Worm (Caenorhabditis elegans) whole organism, L4 larva: ENCODE results near the gene srlf-2.

Experiments
- F10B5.3 ChIP-seq: sonication (generic microtip); optimal IDR thresholded peaks from 2 replicates; lab custom pipeline; 2016; ENCODE audit warnings: mild to moderate bottlenecking, missing genetic modification characterization, missing compliant biosample characterization
- F37D6.2 ChIP-seq: sonication (generic microtip); optimal IDR thresholded peaks from 2 replicates; lab custom pipeline; 2016; ENCODE audit warnings: mild to moderate bottlenecking, missing genetic modification characterization, missing compliant biosample characterization
- F44E2.7 ChIP-seq: fragments of 200-800 bp; sonication (Bioruptor generic); IDR thresholded peaks from 2 replicates; pipeline ENCODE4 v2.1.2; 2022; ENCODE audit warnings: missing genetic modification characterization, missing compliant biosample characterization
- F49E8.2 ChIP-seq: sonication (generic microtip); optimal IDR thresholded peaks from 2 replicates; lab custom pipeline; 2016; ENCODE audit warnings: missing compliant biosample characterization, mild to moderate bottlenecking, missing genetic modification characterization, borderline replicate concordance
- T26A8.4 ChIP-seq: fragments of 200-800 bp; sonication (Bioruptor generic); IDR thresholded peaks from 2 replicates; pipeline ENCODE4 v1.3.6; 2022; ENCODE audit warnings: missing genetic modification characterization, missing compliant biosample characterization
- Y105C5A.15 ChIP-seq: fragments of 200-800 bp; sonication (Bioruptor generic); IDR thresholded peaks from 2 replicates; pipeline ENCODE4 v1.3.6; 2022; ENCODE audit warnings: missing genetic modification characterization, missing compliant biosample characterization
- Y5F2A.4 ChIP-seq: fragments of 200-800 bp; sonication (Bioruptor generic); optimal IDR thresholded peaks from 2 replicates; lab custom pipeline; 2018; ENCODE audit warnings: mild to moderate bottlenecking, missing genetic modification characterization, missing compliant biosample characterization
- Y75B8A.6 ChIP-seq: fragments of 200-800 bp; sonication (Bioruptor generic); IDR thresholded peaks from 2 replicates; pipeline ENCODE4 v1.3.6; 2022; ENCODE audit warnings: missing genetic modification reagents, missing genetic modification characterization, missing compliant biosample characterization
- arid-1 ChIP-seq: fragments of 200-800 bp; sonication (Bioruptor generic); conservative IDR thresholded peaks from 2 replicates; pipeline ENCODE4 v1.3.6; 2022; ENCODE audit warnings: missing genetic modification reagents, missing genetic modification characterization, missing compliant biosample characterization
- ceh-20 ChIP-seq: fragments of 200-800 bp; sonication (Bioruptor generic); IDR thresholded peaks from 2 replicates; pipeline ENCODE4 v1.3.6; 2022; ENCODE audit warnings: missing genetic modification reagents, missing genetic modification characterization, missing compliant biosample characterization
- ceh-28 ChIP-seq: fragments of 150-350 bp; optimal IDR thresholded peaks from 2 replicates; lab custom pipeline; 2014; ENCODE audit warnings: missing biosample characterization, missing genetic modification reagents, missing genetic modification characterization
- ceh-32 ChIP-seq: sonication (generic microtip); optimal IDR thresholded peaks from 2 replicates; lab custom pipeline; 2016; ENCODE audit warnings: mild to moderate bottlenecking, missing genetic modification characterization, missing compliant biosample characterization; ENCODE audit not compliant: poor library complexity
- ceh-44 ChIP-seq: fragments of 200-800 bp; sonication (Bioruptor generic); IDR thresholded peaks from 2 replicates; pipeline ENCODE4 v1.3.6; 2022; ENCODE audit warnings: missing genetic modification reagents, missing genetic modification characterization, missing compliant biosample characterization
- cey-2 ChIP-seq: sonication (generic microtip); optimal IDR thresholded peaks from 3 replicates; lab custom pipeline; 2017; ENCODE audit warnings: missing genetic modification characterization, mild to moderate bottlenecking, missing compliant biosample characterization, antibody characterized with exemption, borderline replicate concordance; ENCODE audit not compliant: insufficient read depth
- ctbp-1 ChIP-seq: fragments of 200-800 bp; sonication (Bioruptor generic); IDR thresholded peaks from 2 replicates; pipeline ENCODE4 v1.3.6; 2022; ENCODE audit warnings: missing genetic modification reagents, missing genetic modification characterization, missing compliant biosample characterization
- daf-16 ChIP-seq, 3 experiments: sonication (generic microtip); optimal IDR thresholded peaks; 2 replicates each; lab custom pipeline; 2016 to 2017; ENCODE audit warnings: missing genetic modification characterization in 3 of 3, missing genetic modification reagents in 3 of 3, mild to moderate bottlenecking in 2 of 3, missing compliant biosample characterization in 2 of 3, missing biosample characterization in 1 of 3, moderate library complexity in 1 of 3
- dmd-6 ChIP-seq: fragments of 200-800 bp; sonication (Bioruptor generic); IDR thresholded peaks from 2 replicates; pipeline ENCODE4 v1.3.6; 2022; ENCODE audit warnings: missing genetic modification reagents, missing genetic modification characterization, missing compliant biosample characterization
- dmd-9 ChIP-seq: fragments of 200-800 bp; sonication (Bioruptor generic); IDR thresholded peaks from 2 replicates; pipeline ENCODE4 v1.3.6; 2022; ENCODE audit warnings: missing genetic modification reagents, missing genetic modification characterization, missing compliant biosample characterization
- duxl-1 ChIP-seq: sonication (generic microtip); optimal IDR thresholded peaks from 2 replicates; lab custom pipeline; 2016; ENCODE audit warnings: mild to moderate bottlenecking, missing genetic modification characterization, moderate library complexity, missing compliant biosample characterization; ENCODE audit not compliant: poor library complexity
- dve-1 ChIP-seq: sonication (generic microtip); optimal IDR thresholded peaks from 2 replicates; lab custom pipeline; 2017; ENCODE audit warnings: antibody characterized with exemption, mild to moderate bottlenecking, missing genetic modification characterization, missing compliant biosample characterization; ENCODE audit not compliant: insufficient read depth
- egl-43 ChIP-seq: fragments of 200-800 bp; sonication (Bioruptor generic); IDR thresholded peaks from 2 replicates; pipeline ENCODE4 v1.3.6; 2022; ENCODE audit warnings: missing genetic modification reagents, missing genetic modification characterization, missing compliant biosample characterization
- fkh-10 ChIP-seq: fragments of 150-350 bp; optimal IDR thresholded peaks from 2 replicates; lab custom pipeline; 2014; ENCODE audit warnings: missing biosample characterization, missing genetic modification reagents, missing genetic modification characterization
- gei-8 ChIP-seq: fragments of 200-800 bp; sonication (Bioruptor generic); optimal IDR thresholded peaks from 2 replicates; lab custom pipeline; 2018; ENCODE audit warnings: mild to moderate bottlenecking, missing genetic modification characterization, missing compliant biosample characterization
- lim-7 ChIP-seq: fragments of 200-800 bp; sonication (Bioruptor generic); IDR thresholded peaks from 2 replicates; pipeline ENCODE4 v1.3.6; 2022; ENCODE audit warnings: missing genetic modification characterization, missing compliant biosample characterization
- lin-1 ChIP-seq: fragments of 200-800 bp; sonication (Bioruptor generic); IDR thresholded peaks from 2 replicates; pipeline ENCODE4 v1.3.6; 2022; ENCODE audit warnings: missing genetic modification reagents, missing genetic modification characterization, missing compliant biosample characterization
- lsy-2 ChIP-seq, 2 experiments: fragments of 150-350 bp in 1 of 2; sonication (generic microtip) in 1 of 2; optimal IDR thresholded peaks; 2 replicates each; lab custom pipeline; 2014 to 2017; ENCODE audit warnings: missing biosample characterization in 2 of 2, missing genetic modification characterization in 2 of 2
- madf-9 ChIP-seq: fragments of 200-800 bp; sonication (Bioruptor generic); conservative IDR thresholded peaks from 2 replicates; pipeline ENCODE4 v1.3.6; 2022; ENCODE audit warnings: missing genetic modification reagents, missing genetic modification characterization, missing compliant biosample characterization
- mdl-1 ChIP-seq, 2 experiments: fragments of 150-350 bp in 1 of 2; sonication (generic microtip) in 1 of 2; optimal IDR thresholded peaks; 2 replicates each; lab custom pipeline; 2014 to 2017; ENCODE audit warnings: missing biosample characterization in 2 of 2, missing genetic modification characterization in 2 of 2
- mxl-2 ChIP-seq: fragments of 200-800 bp; sonication (Bioruptor generic); conservative IDR thresholded peaks from 2 replicates; pipeline ENCODE4 v1.3.6; 2022; ENCODE audit warnings: missing genetic modification reagents, missing genetic modification characterization, missing compliant biosample characterization
- mxl-3 ChIP-seq: fragments of 200-800 bp; sonication (Bioruptor generic); optimal IDR thresholded peaks from 2 replicates; lab custom pipeline; 2018; ENCODE audit warnings: mild to moderate bottlenecking, missing genetic modification characterization, missing compliant biosample characterization
- nhr-10 ChIP-seq: fragments of 150-350 bp; optimal IDR thresholded peaks from 2 replicates; lab custom pipeline; 2014; ENCODE audit warnings: missing biosample characterization, missing genetic modification characterization
- nhr-111 ChIP-seq: fragments of 200-800 bp; sonication (Bioruptor generic); optimal IDR thresholded peaks from 2 replicates; lab custom pipeline; 2018; ENCODE audit warnings: mild to moderate bottlenecking, missing genetic modification characterization, missing compliant biosample characterization
- nhr-237 ChIP-seq: sonication (generic microtip); optimal IDR thresholded peaks from 2 replicates; lab custom pipeline; 2017; ENCODE audit warnings: missing biosample characterization, missing genetic modification characterization
- nhr-28 ChIP-seq: fragments of 150-350 bp; optimal IDR thresholded peaks from 2 replicates; lab custom pipeline; 2014; ENCODE audit warnings: missing biosample characterization, missing genetic modification characterization
- nhr-41 ChIP-seq: fragments of 200-800 bp; sonication (Bioruptor generic); IDR thresholded peaks from 2 replicates; pipeline ENCODE4 v1.3.6; 2022; ENCODE audit warnings: missing genetic modification reagents, missing genetic modification characterization, missing compliant biosample characterization
- nhr-42 ChIP-seq: fragments of 200-800 bp; sonication (Bioruptor generic); IDR thresholded peaks from 2 replicates; pipeline ENCODE4 v1.3.6; 2022; ENCODE audit warnings: missing genetic modification characterization, missing compliant biosample characterization
- nhr-6 ChIP-seq: fragments of 150-350 bp; optimal IDR thresholded peaks from 2 replicates; lab custom pipeline; 2014; ENCODE audit warnings: missing biosample characterization, missing genetic modification characterization
- nhr-77 ChIP-seq: fragments of 150-350 bp; optimal IDR thresholded peaks from 2 replicates; lab custom pipeline; 2014; ENCODE audit warnings: missing biosample characterization, missing genetic modification characterization
- php-3 ChIP-seq: fragments of 200-800 bp; sonication (Bioruptor generic); IDR thresholded peaks from 2 replicates; pipeline ENCODE4 v1.3.6; 2022; ENCODE audit warnings: missing genetic modification reagents, missing genetic modification characterization, missing compliant biosample characterization
- rbr-2 ChIP-seq: sonication (generic microtip); optimal IDR thresholded peaks from 2 replicates; lab custom pipeline; 2016; ENCODE audit warnings: missing genotype, missing genetic modification characterization, missing compliant biosample characterization
- saeg-2 ChIP-seq: fragments of 200-800 bp; sonication (Bioruptor generic); IDR thresholded peaks from 2 replicates; pipeline ENCODE4 v1.3.6; 2022; ENCODE audit warnings: missing genetic modification reagents, missing genetic modification characterization, missing compliant biosample characterization
- set-16 ChIP-seq: fragments of 200-800 bp; sonication (Bioruptor generic); IDR thresholded peaks from 2 replicates; pipeline ENCODE4 v1.3.6; 2022; ENCODE audit warnings: missing genetic modification reagents, missing genetic modification characterization, missing compliant biosample characterization
- skn-1 ChIP-seq: fragments of 150-350 bp; optimal IDR thresholded peaks from 2 replicates; lab custom pipeline; 2014; ENCODE audit warnings: missing biosample characterization, missing genetic modification characterization
- snpc-4 ChIP-seq: fragments of 150-350 bp; optimal IDR thresholded peaks from 2 replicates; lab custom pipeline; 2014; ENCODE audit warnings: missing biosample characterization, missing genetic modification characterization
- spr-3 ChIP-seq: fragments of 200-800 bp; sonication (Bioruptor generic); optimal IDR thresholded peaks from 2 replicates; lab custom pipeline; 2018; ENCODE audit warnings: mild to moderate bottlenecking, missing genetic modification characterization, missing compliant biosample characterization
- unc-130 ChIP-seq: sonication (generic microtip); optimal IDR thresholded peaks from 2 replicates; lab custom pipeline; 2016; ENCODE audit warnings: missing genetic modification reagents, missing genetic modification characterization, missing compliant biosample characterization
- zag-1 ChIP-seq: fragments of 150-350 bp; optimal IDR thresholded peaks from 2 replicates; lab custom pipeline; 2014; ENCODE audit warnings: missing biosample characterization, missing genetic modification characterization
- zfp-3 ChIP-seq: fragments of 200-800 bp; sonication (Bioruptor generic); conservative IDR thresholded peaks from 2 replicates; pipeline ENCODE4 v1.3.6; 2022; ENCODE audit warnings: missing genetic modification reagents, missing genetic modification characterization, missing compliant biosample characterization
- zip-2 ChIP-seq: fragments of 150-350 bp; optimal IDR thresholded peaks from 2 replicates; lab custom pipeline; 2014; ENCODE audit warnings: missing biosample characterization, missing genetic modification characterization
- ztf-11 ChIP-seq: fragments of 150-350 bp; optimal IDR thresholded peaks from 2 replicates; lab custom pipeline; 2014; ENCODE audit warnings: missing biosample characterization, missing genetic modification characterization
- ztf-7 ChIP-seq: fragments of 150-350 bp; optimal IDR thresholded peaks from 2 replicates; lab custom pipeline; 2014; ENCODE audit warnings: missing biosample characterization, missing genetic modification characterization

srlf-2 gene

DNA sequence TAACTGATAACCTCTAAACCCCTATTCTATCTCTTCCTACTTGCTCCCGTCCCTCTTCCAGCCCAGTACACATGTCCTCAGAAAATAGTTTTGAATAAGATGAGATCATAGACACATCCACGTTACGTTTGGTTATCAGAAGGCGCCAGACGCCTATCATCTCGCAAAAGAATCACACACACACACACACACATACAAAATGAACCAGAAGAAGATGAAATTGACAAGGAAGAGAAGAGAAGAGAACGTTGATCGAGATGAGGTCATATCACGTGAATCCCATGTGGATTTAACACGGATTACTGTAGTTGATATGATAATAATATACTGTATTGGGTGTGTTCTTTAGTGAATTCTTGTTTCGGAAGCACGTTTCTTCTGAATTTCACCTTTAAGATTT, 36.0 kb downstream of the srlf-2 start:
- no peak for TF ChIP-seq Y105C5A.15 (GFP tag; lab: Robert Waterston, UW)
- no peak for TF ChIP-seq F10B5.3 (tag; lab: Kevin White, UChicago)
- peak; percentile 55 for TF ChIP-seq dve-1 (tag; lab: Kevin White, UChicago)
- no peak for TF ChIP-seq dmd-9 (GFP tag; lab: Robert Waterston, UW)
- TF ChIP-seq nhr-6 (tag; lab: Kevin White, UChicago): no peak
- TF ChIP-seq cey-2: no peak
- no peak for TF ChIP-seq nhr-42
- no peak for TF ChIP-seq egl-43 (GFP tag; lab: Robert Waterston, UW)
- no peak for TF ChIP-seq F37D6.2 (tag; lab: Kevin White, UChicago)
- peak in 1 of 2 experiments; percentile 92 for TF ChIP-seq daf-16 (GFP tag; optimal IDR thresholded peaks at IDR 0.05; lab: Kevin White, UChicago)
- peak; percentile 42 for TF ChIP-seq daf-16 (tag; optimal IDR thresholded peaks at IDR 0.05; lab: Kevin White, UChicago)
- no peak for TF ChIP-seq saeg-2
- TF ChIP-seq nhr-41 (GFP tag; lab: Robert Waterston, UW): no peak
- TF ChIP-seq skn-1 (tag; lab: Kevin White, UChicago): no peak
- no peak for TF ChIP-seq zfp-3 (GFP tag; lab: Robert Waterston, UW)
- no peak for TF ChIP-seq unc-130 (GFP tag; lab: Kevin White, UChicago)
- TF ChIP-seq nhr-237 (tag; lab: Kevin White, UChicago): no peak
- TF ChIP-seq zip-2: no peak
- no peak for TF ChIP-seq lim-7 (GFP tag; lab: Robert Waterston, UW)
- no peak for TF ChIP-seq lin-1 (GFP tag; lab: Robert Waterston, UW)
- TF ChIP-seq nhr-77: no peak
- TF ChIP-seq zag-1 (tag; lab: Kevin White, UChicago): no peak
- TF ChIP-seq mxl-3 (GFP tag; lab: Kevin White, UChicago): peak; percentile 70
- TF ChIP-seq nhr-28: peak; percentile 77
- no peak for TF ChIP-seq snpc-4
- peak; percentile 18 to 84 for TF ChIP-seq lsy-2 (tag; optimal IDR thresholded peaks at IDR 0.05; lab: Kevin White, UChicago)
- no peak for TF ChIP-seq ceh-32 (tag; lab: Kevin White, UChicago)
- TF ChIP-seq nhr-111 (GFP tag; lab: Kevin White, UChicago): no peak
- no peak for TF ChIP-seq F44E2.7
- no peak for TF ChIP-seq Y75B8A.6 (GFP tag; lab: Robert Waterston, UW)
- no peak for TF ChIP-seq duxl-1 (tag; lab: Kevin White, UChicago)
- no peak for TF ChIP-seq ztf-7 (tag; lab: Kevin White, UChicago)
- TF ChIP-seq madf-9 (GFP tag; lab: Robert Waterston, UW): no peak
- no peak for TF ChIP-seq F49E8.2
- TF ChIP-seq T26A8.4: no peak
- no peak for TF ChIP-seq php-3 (GFP tag; lab: Robert Waterston, UW)
- TF ChIP-seq mxl-2: peak; percentile 94
- TF ChIP-seq mdl-1 (tag; optimal IDR thresholded peaks at IDR 0.05; lab: Kevin White, UChicago): peak in 1 of 2 experiments; percentile 88
- no peak for TF ChIP-seq ceh-20 (GFP tag; lab: Robert Waterston, UW)
- no peak for TF ChIP-seq rbr-2 (tag; lab: Kevin White, UChicago)
- TF ChIP-seq Y5F2A.4 (GFP tag; lab: Kevin White, UChicago): no peak
- TF ChIP-seq nhr-10: no peak
- no peak for TF ChIP-seq arid-1 (GFP tag; lab: Robert Waterston, UW)
- no peak for TF ChIP-seq ztf-11 (tag; lab: Kevin White, UChicago)
- TF ChIP-seq ctbp-1 (GFP tag; lab: Robert Waterston, UW): no peak
- TF ChIP-seq ceh-28 (tag; lab: Kevin White, UChicago): no peak
- TF ChIP-seq fkh-10 (GFP tag; lab: Kevin White, UChicago): no peak
- TF ChIP-seq gei-8: peak; percentile 44
- TF ChIP-seq set-16 (GFP tag; lab: Robert Waterston, UW): no peak
- no peak for TF ChIP-seq ceh-44 (GFP tag; lab: Robert Waterston, UW)
- TF ChIP-seq dmd-6 (GFP tag; lab: Robert Waterston, UW): peak; percentile 70
- no peak for TF ChIP-seq spr-3 (GFP tag; lab: Kevin White, UChicago)
